Worm (Caenorhabditis elegans): ENCODE data around the gene R04B5.1.

The R04B5.1 gene

ce11 chrV:10105412-10105811 lies 27.3 kb upstream of the R04B5.1 start, which contains the start of gene C08B6.2:
Gene C08B6.2 (plus strand): TSS chrV:10105712.
- no peak for TF ChIP-seq sea-2 (GFP tag; optimal IDR thresholded peaks at IDR 0.05)
- no peak for TF ChIP-seq snpc-4 (tag; optimal IDR thresholded peaks at IDR 0.05)
- no peak for TF ChIP-seq mdl-1 (tag; optimal IDR thresholded peaks at IDR 0.05)

ce11 chrV:10104785-10105310 lies 26.7 kb upstream of the R04B5.1 start, which contains the start of gene ugt-17:
Gene ugt-17 (minus strand): TSS chrV:10104964.
- TF ChIP-seq pqm-1 (tag; optimal IDR thresholded peaks at IDR 0.05) (peak; percentile 90), nhr-43 (tag; optimal IDR thresholded peaks at IDR 0.05; ENCODE audit: poor library complexity, severe bottlenecking) (no peak), pha-4 (tag; optimal IDR thresholded peaks at IDR 0.05) (peak; percentile 51), elt-2 (tag; optimal IDR thresholded peaks at IDR 0.05) (peak; percentile 76)

DNA sequence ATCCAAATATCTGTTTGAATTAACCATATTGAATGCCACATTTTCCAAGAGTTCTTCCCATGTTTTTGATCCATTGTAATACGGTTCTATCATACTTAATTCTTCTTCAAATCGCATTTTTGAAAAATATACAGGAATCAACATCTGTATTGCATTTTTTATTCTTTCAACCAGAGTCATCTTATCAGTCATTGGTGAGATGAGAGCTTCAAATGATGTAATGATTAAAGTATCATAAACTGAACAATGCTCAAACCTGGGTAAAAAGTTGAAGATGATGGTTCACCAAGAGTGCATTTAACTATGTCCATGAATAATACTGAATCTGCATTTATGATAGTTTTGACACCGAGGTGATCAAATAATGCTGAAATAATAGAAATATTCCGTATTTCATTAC lies 25.7 kb upstream of the R04B5.1 start:
- peak; percentile 11 for TF ChIP-seq pqm-1 (tag; optimal IDR thresholded peaks at IDR 0.05)
- TF ChIP-seq elt-2 (tag; optimal IDR thresholded peaks at IDR 0.05), result peak; percentile 69
- no peak for TF ChIP-seq ztf-4 (tag; optimal IDR thresholded peaks at IDR 0.05)
- TF ChIP-seq snpc-4 (tag; optimal IDR thresholded peaks at IDR 0.05), result no peak
- TF ChIP-seq R02D3.7 (tag; optimal IDR thresholded peaks at IDR 0.05), result no peak
- no peak for TF ChIP-seq zag-1 (tag; optimal IDR thresholded peaks at IDR 0.05)

ce11 chrV:10101916-10102315 lies 23.8 kb upstream of the R04B5.1 start, which contains the start of gene C08B6.14:
Gene C08B6.14 (minus strand): TSS chrV:10102016.
- TF ChIP-seq nhr-28 (tag; optimal IDR thresholded peaks at IDR 0.05) (no peak), daf-12 (tag; optimal IDR thresholded peaks at IDR 0.05) (no peak), fkh-10 (GFP tag; optimal IDR thresholded peaks at IDR 0.05) (no peak), ztf-11 (tag; optimal IDR thresholded peaks at IDR 0.05) (no peak), mdl-1 (tag; optimal IDR thresholded peaks at IDR 0.05) (no peak), skn-1 (tag; optimal IDR thresholded peaks at IDR 0.05) (no peak), nhr-12 (tag; optimal IDR thresholded peaks at IDR 0.05) (no peak), lin-15B (tag; optimal IDR thresholded peaks at IDR 0.05) (no peak), unc-39 (tag; optimal IDR thresholded peaks at IDR 0.05) (no peak), nhr-23 (tag; optimal IDR thresholded peaks at IDR 0.05) (no peak), lin-39 (tag; optimal IDR thresholded peaks at IDR 0.05) (no peak)

ce11 chrV:10098429-10098828 lies 20.3 kb upstream of the R04B5.1 start, which contains the start of gene ugt-47:
Gene ugt-47 (minus strand): TSS chrV:10098597.
- no peak for TF ChIP-seq R02D3.7 (tag; optimal IDR thresholded peaks at IDR 0.05)
- peak; percentile 61 for TF ChIP-seq elt-2 (tag; optimal IDR thresholded peaks at IDR 0.05)

DNA sequence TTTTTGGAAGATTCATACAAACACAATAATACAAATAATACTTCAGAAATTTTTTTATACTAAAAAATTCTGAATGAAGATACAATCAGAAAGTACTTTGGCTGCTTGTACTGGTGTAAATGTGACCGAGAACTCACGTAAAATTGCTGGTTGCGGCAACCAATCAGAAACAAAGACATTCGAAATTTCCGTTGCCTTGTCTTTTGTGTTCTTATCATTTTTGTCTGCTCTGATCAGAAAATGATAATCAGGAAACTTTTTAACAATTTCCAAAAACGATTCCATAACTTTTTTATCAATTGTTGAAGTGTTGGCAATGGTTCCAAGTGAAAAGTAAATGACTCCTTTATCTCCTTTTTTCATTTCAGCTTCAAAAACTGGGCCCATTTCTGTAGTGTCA lies 18.8 kb upstream of the R04B5.1 start:
- no peak for TF ChIP-seq R02D3.7 (tag; optimal IDR thresholded peaks at IDR 0.05)
- TF ChIP-seq egl-27 (tag; optimal IDR thresholded peaks at IDR 0.05), result no peak
- no peak for TF ChIP-seq nhr-12 (tag; optimal IDR thresholded peaks at IDR 0.05)
- TF ChIP-seq aly-2 (tag; optimal IDR thresholded peaks at IDR 0.05), result no peak
- no peak for TF ChIP-seq nhr-23 (tag; optimal IDR thresholded peaks at IDR 0.05)
- peak; percentile 92 for TF ChIP-seq elt-2 (tag; optimal IDR thresholded peaks at IDR 0.05)
- no peak for TF ChIP-seq ceh-28 (tag; optimal IDR thresholded peaks at IDR 0.05)
- TF ChIP-seq fos-1 (tag; optimal IDR thresholded peaks at IDR 0.05), result no peak
- no peak for TF ChIP-seq nhr-76 (tag; optimal IDR thresholded peaks at IDR 0.05)
- no peak for TF ChIP-seq snpc-4 (tag; optimal IDR thresholded peaks at IDR 0.05)
- no peak for TF ChIP-seq elt-1 (tag; optimal IDR thresholded peaks at IDR 0.05)
- TF ChIP-seq jun-1 (tag; optimal IDR thresholded peaks at IDR 0.05), result no peak
- TF ChIP-seq nhr-237 (tag; optimal IDR thresholded peaks at IDR 0.05), result no peak
- no peak for TF ChIP-seq ceh-9 (tag; optimal IDR thresholded peaks at IDR 0.05)
- no peak for TF ChIP-seq nhr-67 (tag; optimal IDR thresholded peaks at IDR 0.05)
- no peak for TF ChIP-seq elt-3 (tag; optimal IDR thresholded peaks at IDR 0.05)
- peak; percentile 62 for TF ChIP-seq nfya-1 (tag; optimal IDR thresholded peaks at IDR 0.05; ENCODE audit: insufficient read depth)
- no peak for TF ChIP-seq eor-1 (tag; optimal IDR thresholded peaks at IDR 0.05)
- TF ChIP-seq ZK546.5 (tag; optimal IDR thresholded peaks at IDR 0.05), result no peak
- no peak for TF ChIP-seq tbx-2 (tag; optimal IDR thresholded peaks at IDR 0.05)
- no peak for TF ChIP-seq ceh-82 (tag; optimal IDR thresholded peaks at IDR 0.05)
- TF ChIP-seq fkh-2 (tag; optimal IDR thresholded peaks at IDR 0.05), result no peak
- TF ChIP-seq nhr-28 (tag; optimal IDR thresholded peaks at IDR 0.05), result no peak
- no peak for TF ChIP-seq nhr-43 (tag; optimal IDR thresholded peaks at IDR 0.05; ENCODE audit: poor library complexity, severe bottlenecking)
- TF ChIP-seq lsy-12 (tag; optimal IDR thresholded peaks at IDR 0.05), result no peak
- TF ChIP-seq skn-1 (tag; optimal IDR thresholded peaks at IDR 0.05), result no peak
- no peak for TF ChIP-seq nhr-77 (tag; optimal IDR thresholded peaks at IDR 0.05)
- no peak for TF ChIP-seq daf-12 (tag; optimal IDR thresholded peaks at IDR 0.05)
- TF ChIP-seq unc-39 (tag; optimal IDR thresholded peaks at IDR 0.05), result no peak
- no peak for TF ChIP-seq mdl-1 (tag; optimal IDR thresholded peaks at IDR 0.05)
- peak; percentile 60 for TF ChIP-seq pqm-1 (tag; optimal IDR thresholded peaks at IDR 0.05)
- no peak for TF ChIP-seq nhr-25 (tag; optimal IDR thresholded peaks at IDR 0.05)
- TF ChIP-seq ama-1 (optimal IDR thresholded peaks at IDR 0.05), result no peak
- TF ChIP-seq pha-4 (tag; optimal IDR thresholded peaks at IDR 0.05), result peak; percentile 12
- TF ChIP-seq ceh-16 (tag; optimal IDR thresholded peaks at IDR 0.05), result no peak
